Worm (Caenorhabditis elegans) whole organism, L2 larva: Measurements from ENCODE around the gene clk-2.

Source experiments
- C34F6.9 ChIP-seq: fragments of 150-350 bp; optimal IDR thresholded peaks from 2 replicates; lab custom pipeline; 2014; ENCODE audit warnings: missing biosample characterization, missing genetic modification characterization
- F13H6.1 ChIP-seq: sonication (generic microtip); optimal IDR thresholded peaks from 2 replicates; lab custom pipeline; 2016; ENCODE audit warnings: missing genetic modification characterization, missing compliant biosample characterization
- R02D3.7 ChIP-seq: fragments of 150-350 bp; optimal IDR thresholded peaks from 2 replicates; lab custom pipeline; 2014; ENCODE audit warnings: missing biosample characterization, missing genetic modification characterization
- Y55F3AM.14 ChIP-seq: fragments of 200-800 bp; sonication (Bioruptor generic); optimal IDR thresholded peaks from 2 replicates; lab custom pipeline; 2018; ENCODE audit warnings: mild to moderate bottlenecking, missing genetic modification characterization, missing compliant biosample characterization
- ZK546.5 ChIP-seq: sonication (generic microtip); optimal IDR thresholded peaks from 2 replicates; lab custom pipeline; 2017; ENCODE audit warnings: missing biosample characterization, missing genetic modification characterization
- alr-1 ChIP-seq: fragments of 150-350 bp; optimal IDR thresholded peaks from 2 replicates; lab custom pipeline; 2014; ENCODE audit warnings: missing biosample characterization, missing genetic modification characterization
- aly-2 ChIP-seq: fragments of 150-350 bp; optimal IDR thresholded peaks from 2 replicates; lab custom pipeline; 2014; ENCODE audit warnings: missing biosample characterization, missing genetic modification characterization
- ama-1 ChIP-seq: fragments of 150-350 bp; optimal IDR thresholded peaks from 2 replicates; lab custom pipeline; 2018; ENCODE audit warnings: inconsistent platforms
- blmp-1 ChIP-seq: sonication (generic microtip); optimal IDR thresholded peaks from 2 replicates; lab custom pipeline; 2017; ENCODE audit warnings: missing genetic modification characterization, mild to moderate bottlenecking, missing compliant biosample characterization, antibody characterized with exemption, moderate library complexity; ENCODE audit not compliant: insufficient read depth
- ceh-16 ChIP-seq: fragments of 150-350 bp; optimal IDR thresholded peaks from 2 replicates; lab custom pipeline; 2014; ENCODE audit warnings: missing biosample characterization, missing genetic modification characterization
- ceh-82 ChIP-seq: fragments of 150-350 bp; optimal IDR thresholded peaks from 2 replicates; lab custom pipeline; 2014; ENCODE audit warnings: missing biosample characterization, missing genetic modification characterization
- crh-2 ChIP-seq: sonication (generic microtip); optimal IDR thresholded peaks from 2 replicates; lab custom pipeline; 2017; ENCODE audit warnings: missing biosample characterization, missing genetic modification characterization
- dmd-4 ChIP-seq: sonication (generic microtip); optimal IDR thresholded peaks from 2 replicates; lab custom pipeline; 2017; ENCODE audit warnings: missing biosample characterization, missing genetic modification characterization
- egl-27 ChIP-seq: sonication (generic microtip); optimal IDR thresholded peaks from 3 replicates; lab custom pipeline; 2017; ENCODE audit warnings: missing biosample characterization, missing genetic modification reagents, missing genetic modification characterization
- elt-1 ChIP-seq: fragments of 150-350 bp; optimal IDR thresholded peaks from 2 replicates; lab custom pipeline; 2014; ENCODE audit warnings: missing biosample characterization, missing genetic modification characterization
- elt-3 ChIP-seq: sonication (generic microtip); optimal IDR thresholded peaks from 2 replicates; lab custom pipeline; 2017; ENCODE audit warnings: missing biosample characterization, missing genetic modification characterization
- fos-1 ChIP-seq: fragments of 150-350 bp; optimal IDR thresholded peaks from 2 replicates; lab custom pipeline; 2014; ENCODE audit warnings: missing biosample characterization, missing genetic modification characterization
- gmeb-1 ChIP-seq: fragments of 150-350 bp; optimal IDR thresholded peaks from 2 replicates; lab custom pipeline; 2014; ENCODE audit warnings: missing biosample characterization, missing genetic modification characterization
- lin-11 ChIP-seq: fragments of 150-350 bp; sonication (generic microtip); optimal IDR thresholded peaks from 2 replicates; lab custom pipeline; 2014; ENCODE audit warnings: missing biosample characterization, missing genetic modification characterization, inconsistent platforms, mixed read lengths
- lin-13 ChIP-seq: fragments of 150-350 bp; optimal IDR thresholded peaks from 2 replicates; lab custom pipeline; 2014; ENCODE audit warnings: missing biosample characterization, missing genetic modification reagents, missing genetic modification characterization
- lin-39 ChIP-seq: fragments of 150-350 bp; optimal IDR thresholded peaks from 2 replicates; lab custom pipeline; 2014; ENCODE audit warnings: missing biosample characterization, missing genetic modification reagents, missing genetic modification characterization
- lsy-2 ChIP-seq, 2 experiments: fragments of 150-350 bp in 1 of 2; sonication (generic microtip) in 1 of 2; optimal IDR thresholded peaks; 2 replicates each; lab custom pipeline; 2014 to 2017; ENCODE audit warnings: missing biosample characterization in 2 of 2, missing genetic modification characterization in 2 of 2
- mab-5 ChIP-seq: fragments of 150-350 bp; optimal IDR thresholded peaks from 2 replicates; lab custom pipeline; 2014; ENCODE audit warnings: missing biosample characterization, missing genetic modification characterization
- mbf-1 ChIP-seq: sonication (generic microtip); optimal IDR thresholded peaks from 2 replicates; lab custom pipeline; 2017; ENCODE audit warnings: missing biosample characterization, missing genetic modification characterization
- mdl-1 ChIP-seq, 2 experiments: fragments of 150-350 bp in 1 of 2; sonication (generic microtip) in 1 of 2; optimal IDR thresholded peaks; 2 replicates each; lab custom pipeline; 2017; ENCODE audit warnings: missing biosample characterization in 2 of 2, missing genetic modification characterization in 2 of 2
- nhr-10 ChIP-seq: sonication (generic microtip); optimal IDR thresholded peaks from 2 replicates; lab custom pipeline; 2017; ENCODE audit warnings: missing biosample characterization, missing genetic modification characterization
- nhr-11 ChIP-seq: fragments of 150-350 bp; optimal IDR thresholded peaks from 2 replicates; lab custom pipeline; 2014; ENCODE audit warnings: missing biosample characterization, missing genetic modification characterization
- nhr-12 ChIP-seq: fragments of 150-350 bp; optimal IDR thresholded peaks from 2 replicates; lab custom pipeline; 2014; ENCODE audit warnings: missing biosample characterization, missing genetic modification characterization
- nhr-129 ChIP-seq: fragments of 150-350 bp; optimal IDR thresholded peaks from 2 replicates; lab custom pipeline; 2014; ENCODE audit warnings: missing biosample characterization, missing genetic modification characterization
- nhr-21 ChIP-seq: fragments of 150-350 bp; optimal IDR thresholded peaks from 2 replicates; lab custom pipeline; 2014; ENCODE audit warnings: missing biosample characterization, missing genetic modification characterization
- nhr-23 ChIP-seq: fragments of 150-350 bp; optimal IDR thresholded peaks from 2 replicates; lab custom pipeline; 2014; ENCODE audit warnings: missing biosample characterization, missing genetic modification reagents, missing genetic modification characterization
- nhr-237 ChIP-seq: fragments of 150-350 bp; optimal IDR thresholded peaks from 2 replicates; lab custom pipeline; 2014; ENCODE audit warnings: missing biosample characterization, missing genetic modification characterization
- nhr-25 ChIP-seq: fragments of 150-350 bp; sonication (generic microtip); optimal IDR thresholded peaks from 3 replicates; lab custom pipeline; 2014; ENCODE audit warnings: missing biosample characterization, missing genetic modification characterization
- nhr-6 ChIP-seq: fragments of 150-350 bp; optimal IDR thresholded peaks from 2 replicates; lab custom pipeline; 2014; ENCODE audit warnings: missing biosample characterization, missing genetic modification characterization
- nhr-77 ChIP-seq: fragments of 150-350 bp; optimal IDR thresholded peaks from 2 replicates; lab custom pipeline; 2014; ENCODE audit warnings: missing biosample characterization, missing genetic modification characterization
- peb-1 ChIP-seq: fragments of 150-350 bp; optimal IDR thresholded peaks from 2 replicates; lab custom pipeline; 2014; ENCODE audit warnings: missing biosample characterization, missing genetic modification characterization
- sem-4 ChIP-seq: fragments of 150-350 bp; optimal IDR thresholded peaks from 2 replicates; lab custom pipeline; 2014; ENCODE audit warnings: missing biosample characterization, missing genetic modification reagents, missing genetic modification characterization
- skn-1 ChIP-seq: sonication (generic microtip); optimal IDR thresholded peaks from 2 replicates; lab custom pipeline; 2017; ENCODE audit warnings: missing biosample characterization, missing genetic modification characterization
- sma-3 ChIP-seq: sonication (generic microtip); optimal IDR thresholded peaks from 2 replicates; lab custom pipeline; 2016; ENCODE audit warnings: missing genetic modification reagents, missing genetic modification characterization, missing compliant biosample characterization
- sma-9 ChIP-seq, 2 experiments: fragments of 150-350 bp in 1 of 2; sonication (generic microtip) in 1 of 2; optimal IDR thresholded peaks; 2 replicates each; lab custom pipeline; 2014 to 2016; ENCODE audit warnings: missing genetic modification characterization in 2 of 2, mild to moderate bottlenecking in 1 of 2, missing biosample characterization in 1 of 2, missing compliant biosample characterization in 1 of 2, missing genetic modification reagents in 1 of 2, moderate library complexity in 1 of 2
- snpc-4 ChIP-seq: fragments of 150-350 bp; optimal IDR thresholded peaks from 2 replicates; lab custom pipeline; 2014; ENCODE audit warnings: missing biosample characterization, missing genetic modification characterization
- unc-39 ChIP-seq: fragments of 150-350 bp; optimal IDR thresholded peaks from 2 replicates; lab custom pipeline; 2014; ENCODE audit warnings: missing biosample characterization, missing genetic modification characterization
- unc-55 ChIP-seq: fragments of 150-350 bp; sonication (generic microtip); optimal IDR thresholded peaks from 3 replicates; lab custom pipeline; 2014; ENCODE audit warnings: missing biosample characterization, missing genetic modification reagents, missing genetic modification characterization
- unc-62 ChIP-seq: fragments of 150-350 bp; optimal IDR thresholded peaks from 2 replicates; lab custom pipeline; 2014; ENCODE audit warnings: missing biosample characterization, missing genetic modification reagents, missing genetic modification characterization
- zag-1 ChIP-seq: fragments of 150-350 bp; optimal IDR thresholded peaks from 2 replicates; lab custom pipeline; 2014; ENCODE audit warnings: missing biosample characterization, missing genetic modification characterization
- ztf-1 ChIP-seq: fragments of 200-800 bp; sonication (Bioruptor generic); conservative IDR thresholded peaks from 2 replicates; pipeline ENCODE4 v1.3.6; 2022; ENCODE audit warnings: missing genetic modification characterization, missing compliant biosample characterization
- ztf-11 ChIP-seq: sonication (generic microtip); optimal IDR thresholded peaks from 2 replicates; lab custom pipeline; 2017; ENCODE audit warnings: missing biosample characterization, missing genetic modification characterization
- ztf-4 ChIP-seq: fragments of 150-350 bp; optimal IDR thresholded peaks from 2 replicates; lab custom pipeline; 2014; ENCODE audit warnings: missing biosample characterization, missing genetic modification characterization

Gene clk-2

DNA sequence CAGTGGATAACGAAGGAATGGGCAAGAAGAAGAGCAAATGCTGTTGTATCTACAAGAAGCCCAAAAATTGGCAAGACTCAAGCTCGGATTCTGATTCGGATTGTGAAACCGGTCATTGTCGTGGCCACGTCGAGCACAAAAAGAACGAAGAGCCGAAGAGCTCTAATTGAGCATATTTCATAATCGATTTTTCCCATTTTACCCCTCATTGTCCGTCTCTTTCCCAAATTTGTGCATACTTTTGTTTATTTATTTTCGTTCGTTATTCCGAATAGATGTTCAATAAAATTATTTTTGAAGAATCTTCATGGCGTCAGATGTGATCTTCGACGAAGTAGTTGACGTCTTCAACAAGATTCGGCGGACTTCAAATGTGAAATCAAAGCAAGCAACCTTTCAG, 2.8 kb upstream of the clk-2 start, which contains the start of gene lig-4:
Gene lig-4 (plus strand): TSS at position 301 of the 400 bp plus-strand sequence.
- no peak for TF ChIP-seq mdl-1 (tag; optimal IDR thresholded peaks at IDR 0.05; lab: Kevin White, UChicago)

DNA sequence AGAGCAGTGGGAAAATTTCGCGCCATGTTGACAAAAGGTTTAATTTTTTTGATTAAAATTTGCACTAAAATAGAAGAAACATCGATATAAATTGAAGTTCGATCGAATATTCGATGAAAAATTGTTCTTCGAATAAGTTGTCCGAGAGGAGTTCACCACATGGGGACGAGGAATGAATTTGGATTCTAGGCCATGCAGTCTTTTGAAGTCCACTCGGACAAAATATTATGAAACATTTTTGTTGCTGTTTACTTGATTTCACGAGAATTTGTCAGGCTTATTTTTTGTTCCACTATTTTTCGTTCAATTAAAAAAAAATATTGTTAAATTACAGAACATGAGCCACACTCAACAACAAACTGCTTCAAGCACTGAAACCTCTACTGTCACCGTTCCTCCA, 2.3 kb upstream of the clk-2 start, which contains the start of the genes cux-7 and C07H6.2:
Gene cux-7 (minus strand): TSS at position 174 of the 400 bp plus-strand sequence.
Gene C07H6.2 (plus strand): TSS at position 338 of the 400 bp plus-strand sequence.
- TF ChIP-seq ZK546.5 (peak; percentile 53), egl-27 (peak; percentile 90), nhr-237 (tag; lab: Kevin White, UChicago) (no peak), sma-3 (GFP tag; lab: Kevin White, UChicago) (peak; percentile 97), ceh-16 (tag; lab: Kevin White, UChicago) (peak; percentile 26), lin-39 (tag; lab: Kevin White, UChicago) (no peak), nhr-77 (tag; lab: Kevin White, UChicago) (no peak), lsy-2 (tag; optimal IDR thresholded peaks at IDR 0.05; lab: Kevin White, UChicago) (peak; percentile 89 to 96), lin-11 (tag; lab: Kevin White, UChicago) (peak; percentile 40), nhr-129 (tag; lab: Kevin White, UChicago) (peak; percentile 77), Y55F3AM.14 (peak; percentile 67), dmd-4 (tag; lab: Kevin White, UChicago) (peak; percentile 16), nhr-10 (tag; lab: Kevin White, UChicago) (no peak), skn-1 (peak; percentile 83), C34F6.9 (tag; lab: Kevin White, UChicago) (peak; percentile 95), elt-3 (tag; lab: Kevin White, UChicago) (no peak), nhr-6 (tag; lab: Kevin White, UChicago) (peak; percentile 96), ztf-1 (GFP tag; lab: Robert Waterston, UW) (peak; percentile 92; the same call in 1 of the 2 replicates), ztf-4 (tag; lab: Kevin White, UChicago) (peak; percentile 84), elt-1 (tag; lab: Kevin White, UChicago) (no peak), unc-55 (GFP tag; lab: Kevin White, UChicago) (peak; percentile 98), snpc-4 (tag; lab: Kevin White, UChicago) (no peak), alr-1 (tag; lab: Kevin White, UChicago) (no peak), ztf-11 (peak; percentile 26), R02D3.7 (tag; lab: Kevin White, UChicago) (peak; percentile 56), nhr-25 (tag; lab: Kevin White, UChicago) (no peak), ama-1 (peak; percentile 61), fos-1 (peak; percentile 75), aly-2 (tag; lab: Kevin White, UChicago) (no peak), F13H6.1 (tag; lab: Kevin White, UChicago) (peak; percentile 96), peb-1 (tag; lab: Kevin White, UChicago) (no peak), lin-13 (GFP tag; lab: Kevin White, UChicago) (peak; percentile 94), mdl-1 (tag; optimal IDR thresholded peaks at IDR 0.05; lab: Kevin White, UChicago) (peak in 1 of 2 experiments; percentile 47), nhr-12 (peak; percentile 64), sem-4 (tag; lab: Kevin White, UChicago) (peak; percentile 93), mab-5 (peak; percentile 88), mbf-1 (no peak), crh-2 (tag; lab: Kevin White, UChicago) (peak; percentile 94), gmeb-1 (tag; lab: Kevin White, UChicago) (peak; percentile 91), sma-9 (GFP tag; optimal IDR thresholded peaks at IDR 0.05; lab: Kevin White, UChicago) (peak; percentile 99), sma-9 (tag; optimal IDR thresholded peaks at IDR 0.05; lab: Kevin White, UChicago) (no peak), nhr-11 (tag; lab: Kevin White, UChicago) (no peak), nhr-23 (tag; lab: Kevin White, UChicago) (no peak), zag-1 (tag; lab: Kevin White, UChicago) (peak; percentile 40), ceh-82 (tag; lab: Kevin White, UChicago) (no peak), unc-62 (GFP tag; lab: Kevin White, UChicago) (no peak), blmp-1 (tag; lab: Kevin White, UChicago) (peak; percentile 41), nhr-21 (tag; lab: Kevin White, UChicago) (peak; percentile 93), unc-39 (tag; lab: Kevin White, UChicago) (no peak)
